Worm (Caenorhabditis elegans) whole organism, mixed stage, embryonic: Measurements from ENCODE around the gene ceh-23.

Experiments used
- M03D4.4 ChIP-seq: sonication (generic microtip); optimal IDR thresholded peaks from 2 replicates; lab custom pipeline; 2017; ENCODE audit warnings: mild to moderate bottlenecking, missing genetic modification characterization, missing compliant biosample characterization
- blmp-1 ChIP-seq: fragments of 150-350 bp; optimal IDR thresholded peaks from 2 replicates; lab custom pipeline; 2014; ENCODE audit warnings: missing biosample characterization, missing genetic modification characterization
- ceh-39 ChIP-seq: fragments of 150-350 bp; optimal IDR thresholded peaks from 2 replicates; lab custom pipeline; 2014; ENCODE audit warnings: missing biosample characterization, missing genetic modification characterization
- ceh-43 ChIP-seq: fragments of 200-800 bp; sonication (Bioruptor generic); optimal IDR thresholded peaks from 2 replicates; lab custom pipeline; 2018; ENCODE audit warnings: mild to moderate bottlenecking, missing genetic modification characterization, moderate library complexity, missing compliant biosample characterization
- ceh-83 ChIP-seq: fragments of 200-800 bp; sonication (Bioruptor generic); optimal IDR thresholded peaks from 2 replicates; lab custom pipeline; 2018; ENCODE audit warnings: mild to moderate bottlenecking, missing genetic modification characterization, missing compliant biosample characterization
- ces-1 ChIP-seq: fragments of 150-350 bp; optimal IDR thresholded peaks from 2 replicates; lab custom pipeline; 2014; ENCODE audit warnings: missing biosample characterization, missing genetic modification reagents, missing genetic modification characterization
- cnd-1 ChIP-seq: fragments of 200-800 bp; sonication (Bioruptor generic); optimal IDR thresholded peaks from 2 replicates; lab custom pipeline; 2018; ENCODE audit warnings: mild to moderate bottlenecking, missing genetic modification characterization, missing compliant biosample characterization
- drap-1 ChIP-seq: fragments of 200-800 bp; sonication (Bioruptor generic); optimal IDR thresholded peaks from 3 replicates; lab custom pipeline; 2018; ENCODE audit warnings: mild to moderate bottlenecking, missing genetic modification characterization, missing compliant biosample characterization
- elt-1 ChIP-seq: sonication (generic microtip); optimal IDR thresholded peaks from 2 replicates; lab custom pipeline; 2017; ENCODE audit warnings: missing genetic modification characterization, mild to moderate bottlenecking, missing compliant biosample characterization, antibody characterized with exemption, moderate library complexity, borderline replicate concordance; ENCODE audit not compliant: insufficient read depth
- elt-3 ChIP-seq: fragments of 150-350 bp; optimal IDR thresholded peaks from 2 replicates; lab custom pipeline; 2014; ENCODE audit warnings: missing biosample characterization, missing genetic modification characterization
- flh-1 ChIP-seq: fragments of 200-800 bp; sonication (Bioruptor generic); optimal IDR thresholded peaks from 2 replicates; lab custom pipeline; 2018; ENCODE audit warnings: mild to moderate bottlenecking, missing genetic modification characterization, moderate library complexity, missing compliant biosample characterization
- ham-2 ChIP-seq: fragments of 200-800 bp; sonication (Bioruptor generic); optimal IDR thresholded peaks from 2 replicates; lab custom pipeline; 2018; ENCODE audit warnings: mild to moderate bottlenecking, missing genetic modification characterization, missing compliant biosample characterization
- lsy-2 ChIP-seq: fragments of 150-350 bp; optimal IDR thresholded peaks from 2 replicates; lab custom pipeline; 2014; ENCODE audit warnings: missing biosample characterization, missing genetic modification characterization
- mab-5 ChIP-seq: fragments of 150-350 bp; optimal IDR thresholded peaks from 2 replicates; lab custom pipeline; 2014; ENCODE audit warnings: missing biosample characterization, missing genetic modification characterization
- mep-1 ChIP-seq: fragments of 150-350 bp; optimal IDR thresholded peaks from 2 replicates; lab custom pipeline; 2017; ENCODE audit warnings: missing biosample characterization, missing genetic modification reagents, missing genetic modification characterization, inconsistent platforms
- mls-2 ChIP-seq: sonication (generic microtip); optimal IDR thresholded peaks from 2 replicates; lab custom pipeline; 2016; ENCODE audit warnings: mild to moderate bottlenecking, missing genetic modification characterization, moderate library complexity, missing compliant biosample characterization
- nhr-12 ChIP-seq: fragments of 150-350 bp; optimal IDR thresholded peaks from 2 replicates; lab custom pipeline; 2014; ENCODE audit warnings: missing biosample characterization, missing genetic modification characterization
- nhr-2 ChIP-seq: fragments of 150-350 bp; optimal IDR thresholded peaks from 2 replicates; lab custom pipeline; 2014; ENCODE audit warnings: missing biosample characterization, missing genetic modification characterization
- nhr-237 ChIP-seq: fragments of 150-350 bp; optimal IDR thresholded peaks from 2 replicates; lab custom pipeline; 2014; ENCODE audit warnings: missing biosample characterization, missing genetic modification characterization
- nhr-28 ChIP-seq: fragments of 150-350 bp; optimal IDR thresholded peaks from 2 replicates; lab custom pipeline; 2014; ENCODE audit warnings: missing biosample characterization, missing genetic modification characterization
- nhr-76 ChIP-seq: sonication (generic microtip); optimal IDR thresholded peaks from 2 replicates; lab custom pipeline; 2017; ENCODE audit warnings: missing biosample characterization, missing genetic modification characterization
- pha-4 ChIP-seq: fragments of 150-350 bp; optimal IDR thresholded peaks from 2 replicates; lab custom pipeline; 2018; ENCODE audit warnings: missing biosample characterization, missing genetic modification reagents, missing genetic modification characterization
- sem-2 ChIP-seq: fragments of 200-800 bp; sonication (Bioruptor generic); optimal IDR thresholded peaks from 2 replicates; lab custom pipeline; 2018; ENCODE audit warnings: mild to moderate bottlenecking, missing genetic modification characterization, missing compliant biosample characterization
- snpc-4 ChIP-seq: fragments of 150-350 bp; optimal IDR thresholded peaks from 2 replicates; lab custom pipeline; 2014; ENCODE audit warnings: missing biosample characterization, missing genetic modification characterization
- sptf-1 ChIP-seq: sonication (generic microtip); optimal IDR thresholded peaks from 2 replicates; lab custom pipeline; 2017; ENCODE audit warnings: mild to moderate bottlenecking, missing genetic modification characterization, moderate library complexity, missing compliant biosample characterization
- tbx-8 ChIP-seq: fragments of 200-800 bp; sonication (Bioruptor generic); optimal IDR thresholded peaks from 2 replicates; lab custom pipeline; 2018; ENCODE audit warnings: mild to moderate bottlenecking, missing genetic modification characterization, moderate library complexity, missing compliant biosample characterization
- unc-120 ChIP-seq: sonication (generic microtip); optimal IDR thresholded peaks from 2 replicates; lab custom pipeline; 2017; ENCODE audit warnings: missing genetic modification characterization, missing compliant biosample characterization; ENCODE audit not compliant: poor library complexity, severe bottlenecking
- unc-39 ChIP-seq: fragments of 150-350 bp; optimal IDR thresholded peaks from 2 replicates; lab custom pipeline; 2014; ENCODE audit warnings: missing biosample characterization, missing genetic modification characterization
- unc-62 ChIP-seq: fragments of 150-350 bp; optimal IDR thresholded peaks from 2 replicates; lab custom pipeline; 2014; ENCODE audit warnings: missing biosample characterization, missing genetic modification reagents, missing genetic modification characterization
- zip-8 ChIP-seq: fragments of 150-350 bp; optimal IDR thresholded peaks from 2 replicates; lab custom pipeline; 2014; ENCODE audit warnings: missing biosample characterization, missing genetic modification characterization
- ztf-11 ChIP-seq: fragments of 150-350 bp; optimal IDR thresholded peaks from 2 replicates; lab custom pipeline; 2014; ENCODE audit warnings: missing biosample characterization, missing genetic modification characterization

Gene ceh-23

DNA sequence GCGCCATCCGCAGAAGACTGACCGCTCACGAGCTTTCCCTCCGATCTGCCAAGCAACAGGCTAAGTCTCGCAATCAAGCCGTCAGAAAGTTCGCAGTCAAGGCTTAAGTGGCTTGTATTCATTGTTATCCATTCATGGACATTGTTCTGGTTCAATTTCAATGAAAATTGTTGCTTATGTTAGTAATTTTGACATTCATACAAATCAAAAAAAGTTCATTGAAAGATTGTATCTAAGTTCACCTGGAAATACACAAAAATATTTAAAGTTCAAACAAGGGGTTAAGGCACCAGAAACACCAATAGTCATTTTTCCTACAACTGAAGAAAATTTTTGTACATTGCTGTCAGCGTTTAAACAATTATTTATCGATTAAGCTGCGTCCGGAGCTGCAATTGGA is 16.1 kb downstream of the ceh-23 start:
- TF ChIP-seq nhr-2 (tag; lab: Kevin White, UChicago), result no peak
- no peak for TF ChIP-seq M03D4.4
- TF ChIP-seq blmp-1, result no peak
- TF ChIP-seq tbx-8 (GFP tag; lab: Kevin White, UChicago), result no peak
- TF ChIP-seq sem-2 (GFP tag; lab: Kevin White, UChicago), result no peak
- no peak for TF ChIP-seq pha-4 (tag; lab: Kevin White, UChicago)
- no peak for TF ChIP-seq snpc-4 (tag; lab: Kevin White, UChicago)
- TF ChIP-seq unc-62 (GFP tag; lab: Kevin White, UChicago), result no peak
- no peak for TF ChIP-seq mab-5 (tag; lab: Kevin White, UChicago)
- no peak for TF ChIP-seq mls-2 (tag; lab: Kevin White, UChicago)
- TF ChIP-seq flh-1, result no peak
- TF ChIP-seq ceh-39, result no peak
- TF ChIP-seq lsy-2 (tag; lab: Kevin White, UChicago), result no peak
- no peak for TF ChIP-seq nhr-237 (tag; lab: Kevin White, UChicago)
- TF ChIP-seq unc-39 (tag; lab: Kevin White, UChicago), result no peak
- TF ChIP-seq zip-8, result no peak
- TF ChIP-seq nhr-28, result no peak
- TF ChIP-seq, all 35 proteins: peak for 0

DNA sequence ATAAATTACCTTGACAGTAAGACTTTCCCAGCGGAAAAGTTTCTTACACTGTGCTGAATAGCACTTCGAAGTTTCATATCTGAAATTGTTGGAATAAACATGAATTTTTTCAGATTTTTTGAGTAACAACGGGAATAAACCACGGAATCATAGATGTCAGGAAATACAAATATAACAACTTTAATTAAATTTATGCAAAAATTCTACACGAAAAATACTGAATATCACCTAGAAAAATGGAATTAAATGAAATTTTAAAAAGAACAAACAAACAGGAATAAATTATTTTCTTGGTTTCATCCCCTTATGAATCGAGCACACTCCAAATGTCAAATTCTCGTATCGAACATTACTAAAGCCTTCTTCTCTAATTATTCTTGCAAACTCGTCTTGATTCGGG is 17.8 kb downstream of the ceh-23 start, which contains the start of gene tag-307:
tag-307 (minus strand) TSS at position 101 of the 400 bp plus-strand sequence.
- TF ChIP-seq zip-8, result no peak
- TF ChIP-seq nhr-12, result no peak
- no peak for TF ChIP-seq flh-1
- no peak for TF ChIP-seq cnd-1 (tag; lab: Kevin White, UChicago)
- TF ChIP-seq mls-2 (tag; lab: Kevin White, UChicago), result no peak
- TF ChIP-seq unc-62 (GFP tag; lab: Kevin White, UChicago), result no peak

DNA sequence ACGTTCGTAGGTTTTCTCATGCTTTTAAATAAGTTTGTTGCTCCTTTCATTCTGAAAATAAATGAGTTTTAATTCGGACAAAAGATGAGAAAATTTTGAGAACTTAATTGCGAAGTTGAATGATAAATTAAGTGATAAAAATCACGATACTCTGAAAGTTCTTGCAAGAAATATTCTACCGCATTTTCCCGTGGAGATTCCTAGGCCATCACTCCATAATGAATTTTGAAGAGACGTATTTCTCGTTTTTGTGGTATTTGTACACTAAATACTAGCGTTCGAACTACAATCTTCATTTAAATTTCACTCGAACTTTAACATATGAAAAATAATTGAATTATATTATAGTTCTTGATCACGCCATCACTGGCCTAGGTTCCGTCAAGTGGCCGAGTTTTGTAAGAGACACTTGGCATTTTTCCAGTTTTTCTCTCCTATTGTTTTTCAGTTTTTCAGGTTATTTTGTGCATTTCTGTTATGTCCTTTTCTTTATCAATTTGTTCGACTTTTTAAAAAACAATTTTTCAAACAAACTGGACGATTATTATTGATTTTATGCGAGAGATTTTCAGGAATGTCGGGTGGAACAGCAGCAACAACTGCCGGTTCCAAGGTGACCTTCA is 19.1 kb downstream of the ceh-23 start, which contains the start of the genes coq-5 and ufm-1:
coq-5 (minus strand) TSS at position 51 of the 623 bp plus-strand sequence.
ufm-1 (plus strand) TSS at position 573 of the 623 bp plus-strand sequence.
- no peak for TF ChIP-seq flh-1
- TF ChIP-seq ces-1, result peak; percentile 10
- no peak for TF ChIP-seq tbx-8 (GFP tag; lab: Kevin White, UChicago)

DNA sequence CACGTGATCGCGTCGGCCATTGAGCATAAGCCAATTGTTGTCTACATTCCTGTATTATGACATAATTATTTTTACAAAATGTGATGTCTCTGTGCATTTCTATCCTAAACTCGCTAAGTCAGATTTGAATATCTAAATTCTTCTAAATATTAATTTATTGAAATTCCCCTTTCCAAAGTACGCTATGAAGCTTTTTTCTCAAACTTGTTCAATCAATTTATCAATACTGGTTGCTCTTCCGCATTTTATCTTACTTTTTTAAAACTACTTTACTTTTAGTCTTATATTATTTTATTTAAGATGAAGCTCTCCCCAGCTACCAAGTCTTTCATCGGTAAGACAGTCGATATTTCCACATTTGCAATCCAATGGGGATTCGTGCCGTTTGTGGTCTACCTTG is 19.9 kb downstream of the ceh-23 start, which contains the start of gene tomm-7:
tomm-7 (plus strand) TSS at position 301 of the 400 bp plus-strand sequence.
- TF ChIP-seq elt-3 (tag; lab: Kevin White, UChicago) (no peak), cnd-1 (tag; lab: Kevin White, UChicago) (no peak), drap-1 (no peak), nhr-237 (tag; lab: Kevin White, UChicago) (no peak), lsy-2 (tag; lab: Kevin White, UChicago) (no peak), zip-8 (no peak), nhr-76 (tag; lab: Kevin White, UChicago) (no peak), flh-1 (no peak), mep-1 (tag; lab: Kevin White, UChicago) (no peak), snpc-4 (tag; lab: Kevin White, UChicago) (no peak), ceh-83 (no peak)

DNA sequence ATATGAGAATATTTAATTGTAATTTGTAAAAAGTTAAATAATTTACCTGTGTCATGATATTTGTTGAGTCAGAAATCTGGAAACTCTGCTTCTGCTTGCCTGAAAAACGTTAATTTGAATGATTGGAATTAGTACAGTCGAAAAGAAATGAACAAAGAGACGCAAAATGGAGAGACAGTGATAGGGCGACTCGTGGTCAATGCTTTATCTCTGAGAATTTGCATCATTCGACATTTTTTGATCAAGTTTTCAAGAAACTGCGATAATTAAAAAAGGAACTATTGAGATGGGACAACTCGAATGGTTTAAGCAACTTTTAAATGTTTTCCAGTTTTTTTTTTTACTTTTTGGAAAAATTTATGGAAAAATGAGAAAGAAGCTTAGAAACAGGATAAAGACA is 21.5 kb downstream of the ceh-23 start, which contains the start of gene cuc-1:
cuc-1 (minus strand) TSS at position 101 of the 400 bp plus-strand sequence.
- TF ChIP-seq mab-5 (tag; lab: Kevin White, UChicago), result no peak
- TF ChIP-seq zip-8, result peak; percentile 36
- TF ChIP-seq, all 35 proteins: peak for 1

DNA sequence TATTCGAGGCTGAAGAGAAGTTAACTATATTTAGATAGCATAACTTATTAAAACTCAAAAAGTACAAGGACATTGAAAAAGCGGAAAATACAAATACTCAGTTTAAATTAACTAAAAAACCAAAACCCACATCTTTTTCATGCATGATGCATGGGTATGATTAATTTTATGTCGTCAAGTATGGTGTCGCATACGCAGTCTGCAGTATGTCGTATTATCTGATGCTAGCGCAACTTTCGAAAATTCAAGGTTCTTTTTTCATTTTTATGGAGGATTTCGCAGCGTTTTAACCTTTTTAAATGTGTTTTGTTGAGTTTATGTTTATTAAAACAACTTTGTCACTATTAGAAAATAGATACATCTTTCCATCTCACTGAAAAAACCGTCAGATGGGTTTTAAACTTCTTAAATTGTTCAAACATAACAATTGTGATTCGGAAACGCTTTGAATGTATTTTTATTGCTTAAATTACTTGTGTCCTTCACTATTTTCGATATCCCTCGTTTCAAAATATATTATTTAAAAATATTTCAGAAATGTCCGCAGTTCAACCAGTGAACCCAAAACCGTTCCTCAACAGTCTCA is 22.2 kb downstream of the ceh-23 start, which contains the start of gene snr-5:
snr-5 (plus strand) TSS at position 536 of the 586 bp plus-strand sequence.
- no peak for TF ChIP-seq tbx-8 (GFP tag; lab: Kevin White, UChicago)
- no peak for TF ChIP-seq ceh-43 (GFP tag; lab: Kevin White, UChicago)
- no peak for TF ChIP-seq unc-62 (GFP tag; lab: Kevin White, UChicago)
- no peak for TF ChIP-seq unc-39 (tag; lab: Kevin White, UChicago)
- TF ChIP-seq nhr-76 (tag; lab: Kevin White, UChicago), result no peak
- TF ChIP-seq ceh-39, result no peak
- TF ChIP-seq unc-120, result no peak
- TF ChIP-seq ham-2 (GFP tag; lab: Kevin White, UChicago), result no peak
- no peak for TF ChIP-seq ztf-11
- no peak for TF ChIP-seq elt-1
- no peak for TF ChIP-seq flh-1
- TF ChIP-seq sptf-1, result no peak
- TF ChIP-seq nhr-28, result no peak
